Fruit fly (Drosophila melanogaster): ENCODE data around the gene Srp72.

Srp72 gene

DNA sequence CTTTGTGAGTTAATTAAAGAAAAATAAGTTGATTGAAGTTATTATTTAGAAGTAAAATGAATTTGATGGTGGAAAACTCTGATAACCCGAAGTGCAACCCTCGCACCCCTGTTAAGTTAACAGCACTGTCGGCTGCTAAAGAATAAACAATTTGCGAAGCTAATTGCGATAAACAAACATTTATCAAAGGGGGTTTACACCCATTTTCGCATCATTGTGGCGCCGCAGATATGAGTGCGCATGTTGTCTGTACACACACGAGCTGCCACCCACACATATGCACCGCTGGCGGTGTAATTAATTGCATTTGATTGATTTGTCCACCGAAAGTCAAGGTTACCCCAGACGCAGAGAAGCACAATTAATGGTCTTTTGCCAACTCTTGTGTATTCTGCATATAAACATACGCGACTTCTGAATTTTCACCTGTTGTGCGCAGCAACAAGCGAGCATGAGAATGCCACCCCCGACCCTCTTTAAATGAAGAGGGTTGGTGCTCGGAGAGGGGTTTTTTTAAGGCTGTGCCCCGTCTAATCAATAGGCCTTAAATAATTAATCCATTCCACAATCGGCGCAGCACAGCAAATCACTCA is 36.9 kb upstream of the Srp72 start (continued):
- TF ChIP-seq eyg (GFP tag; optimal IDR thresholded peaks at IDR 0.05) (peak; percentile 10), h (optimal IDR thresholded peaks at IDR 0.05) (no peak), CG32767 (GFP tag; IDR thresholded peaks at IDR 0.05) (0 out of 2 replicates have a peak, but pooled peaks have one; percentile 42), CG34422 (GFP tag; IDR thresholded peaks at IDR 0.05) (peak; percentile 21; the same call in 1 of the 3 replicates), ro (GFP tag; IDR thresholded peaks at IDR 0.05) (no peak), Ada2b (GFP tag; IDR thresholded peaks at IDR 0.05) (no peak), CG5180 (GFP tag; optimal IDR thresholded peaks at IDR 0.05) (peak; percentile 22), CG9817 (tag; optimal IDR thresholded peaks at IDR 0.05) (no peak), CG10321 (GFP tag; IDR thresholded peaks at IDR 0.05) (no peak), ftz-f1 (GFP tag; optimal IDR thresholded peaks at IDR 0.05) (peak; percentile 8), chinmo (GFP tag; IDR thresholded peaks at IDR 0.05; ENCODE audit: partially characterized antibody) (no peak), maf-S (GFP tag; optimal IDR thresholded peaks at IDR 0.05) (no peak), CG17912 (GFP tag; optimal IDR thresholded peaks at IDR 0.05) (no peak), CG2116 (GFP tag; optimal IDR thresholded peaks at IDR 0.05) (peak; percentile 90), onecut (GFP tag; IDR thresholded peaks at IDR 0.05) (peak; percentile 48), sima (GFP tag; optimal IDR thresholded peaks at IDR 0.05) (no peak), CkIIα-i1 (GFP tag; IDR thresholded peaks at IDR 0.05) (no peak), Spps (tag; optimal IDR thresholded peaks at IDR 0.05) (no peak), scrt (GFP tag; optimal IDR thresholded peaks at IDR 0.05) (peak; percentile 97), Mad (GFP tag; optimal IDR thresholded peaks at IDR 0.05) (no peak), schlank (tag; optimal IDR thresholded peaks at IDR 0.05) (no peak), Ptx1 (GFP tag; IDR thresholded peaks at IDR 0.05) (no peak), wek (GFP tag; optimal IDR thresholded peaks at IDR 0.05) (peak; percentile 24), Drgx (GFP tag; IDR thresholded peaks at IDR 0.05) (0 out of 2 replicates have a peak, but pooled peaks have one; percentile 7), Jarid2 (GFP tag; optimal IDR thresholded peaks at IDR 0.05) (no peak), Dip3 (GFP tag; optimal IDR thresholded peaks at IDR 0.05) (no peak), CG15479 (GFP tag; optimal IDR thresholded peaks at IDR 0.05) (peak; percentile 3), Med (GFP tag) (peak; percentile 45), MESR4 (GFP tag; optimal IDR thresholded peaks at IDR 0.05) (peak; percentile 24), CG7357 (GFP tag; IDR thresholded peaks at IDR 0.05) (no peak), Xbp1 (GFP tag; optimal IDR thresholded peaks at IDR 0.05) (no peak), tna (GFP tag; IDR thresholded peaks at IDR 0.05; ENCODE audit: partially characterized antibody) (0 out of 2 replicates have a peak, but pooled peaks have one; percentile 15), abd-A (tag; optimal IDR thresholded peaks at IDR 0.05) (peak; percentile 16), lilli (GFP tag; optimal IDR thresholded peaks at IDR 0.05) (no peak), Bgb (GFP tag; IDR thresholded peaks at IDR 0.05; ENCODE audit: partially characterized antibody) (peak; percentile 6; the same call in 1 of the 2 replicates)

dm6 chr3R:20552093-20552492 is 36.4 kb upstream of the Srp72 start, which contains the start of gene Stat92E:
Gene Stat92E, minus strand, starts transcription at chr3R:20552311.
- TF ChIP-seq Sry-δ (GFP tag; optimal IDR thresholded peaks at IDR 0.05) (peak; percentile 32), CG13287 (GFP tag; IDR thresholded peaks at IDR 0.05; ENCODE audit: partially characterized antibody) (peak; percentile 10; the same call in 1 of the 2 replicates), gt (GFP tag; IDR thresholded peaks at IDR 0.05) (no peak), Dp (GFP tag; optimal IDR thresholded peaks at IDR 0.05) (peak; percentile 95), CG1792 (GFP tag; optimal IDR thresholded peaks at IDR 0.05) (no peak), prd (optimal IDR thresholded peaks at IDR 0.05) (no peak), prd (GFP tag; IDR thresholded peaks at IDR 0.05) (no peak), Lim3 (GFP tag; IDR thresholded peaks at IDR 0.05) (no peak), hbn (GFP tag; IDR thresholded peaks at IDR 0.05; ENCODE audit: partially characterized antibody) (no peak), PHDP (tag; optimal IDR thresholded peaks at IDR 0.05) (no peak), Ptx1 (GFP tag; IDR thresholded peaks at IDR 0.05) (no peak), sens-2 (GFP tag; IDR thresholded peaks at IDR 0.05) (no peak), BEAF-32 (GFP tag; optimal IDR thresholded peaks at IDR 0.05) (peak; percentile 35), CG6254 (GFP tag; optimal IDR thresholded peaks at IDR 0.05) (no peak), CG13123 (GFP tag; optimal IDR thresholded peaks at IDR 0.05) (no peak), tna (GFP tag; IDR thresholded peaks at IDR 0.05; ENCODE audit: partially characterized antibody) (no peak), grn (GFP tag; optimal IDR thresholded peaks at IDR 0.05) (peak; percentile 87), Tbp (GFP tag; optimal IDR thresholded peaks at IDR 0.05) (no peak), Dad (GFP tag; optimal IDR thresholded peaks at IDR 0.05) (no peak)
